Fruit fly (Drosophila melanogaster) whole organism, embryonic: ENCODE results near the gene CG13038.

ENCODE experiments used
- Adf1 ChIP-seq: fragments of 200-800 bp; sonication (Bioruptor generic); IDR thresholded peaks from 2 replicates; pipeline ENCODE4 v1.3.6; 2022; ENCODE audit warnings: missing biosample characterization, missing genetic modification characterization
- CG10274 ChIP-seq: fragments of 200-800 bp; sonication (Bioruptor generic); optimal IDR thresholded peaks from 3 replicates; lab custom pipeline; 2017; ENCODE audit warnings: missing biosample characterization, mild to moderate bottlenecking, missing genetic modification characterization
- CG11696 ChIP-seq: fragments of 200-800 bp; sonication (Bioruptor generic); IDR thresholded peaks from 2 replicates; pipeline ENCODE4 v1.3.6; 2022; ENCODE audit warnings: missing biosample characterization, missing genetic modification characterization
- CG12104 ChIP-seq: fragments of 200-800 bp; sonication (Bioruptor generic); optimal IDR thresholded peaks from 3 replicates; lab custom pipeline; 2016; ENCODE audit warnings: missing biosample characterization, missing genetic modification characterization
- CG12236 ChIP-seq: fragments of 200-800 bp; sonication (Bioruptor generic); optimal IDR thresholded peaks from 2 replicates; lab custom pipeline; 2016; ENCODE audit warnings: missing biosample characterization, missing genetic modification characterization
- CG14441 ChIP-seq: fragments of 200-800 bp; sonication (Bioruptor generic); IDR thresholded peaks from 2 replicates; pipeline ENCODE4 v1.3.6; 2022; ENCODE audit warnings: missing biosample characterization, missing genetic modification characterization
- CG14667 ChIP-seq: fragments of 200-800 bp; sonication (Bioruptor generic); IDR thresholded peaks from 2 replicates; pipeline ENCODE4 v1.3.6; 2022; ENCODE audit warnings: missing biosample characterization, missing genetic modification characterization
- CG15696 ChIP-seq: fragments of 200-800 bp; sonication (Bioruptor generic); optimal IDR thresholded peaks from 2 replicates; lab custom pipeline; 2019; ENCODE audit warnings: missing biosample characterization, mild to moderate bottlenecking, missing genetic modification characterization, moderate library complexity
- CG1602 ChIP-seq: fragments of 200-800 bp; sonication (Bioruptor generic); optimal IDR thresholded peaks from 3 replicates; lab custom pipeline; 2016; ENCODE audit warnings: missing biosample characterization, missing genetic modification characterization
- CG1647 ChIP-seq: fragments of 200-800 bp; sonication (Bioruptor generic); optimal IDR thresholded peaks from 3 replicates; lab custom pipeline; 2016; ENCODE audit warnings: missing biosample characterization, missing genetic modification characterization
- CG17802 ChIP-seq: fragments of 200-800 bp; sonication (Bioruptor generic); optimal IDR thresholded peaks from 2 replicates; lab custom pipeline; 2018; ENCODE audit warnings: missing biosample characterization, mild to moderate bottlenecking, missing genetic modification characterization, moderate library complexity
- CG18476 ChIP-seq: fragments of 200-800 bp; sonication (Bioruptor generic); optimal IDR thresholded peaks from 2 replicates; lab custom pipeline; 2016; ENCODE audit warnings: missing biosample characterization, mild to moderate bottlenecking, missing genetic modification characterization
- CG3065 ChIP-seq: fragments of 200-800 bp; sonication (Bioruptor generic); optimal IDR thresholded peaks from 2 replicates; lab custom pipeline; 2016; ENCODE audit warnings: missing biosample characterization, missing genetic modification characterization
- CG34422 ChIP-seq: fragments of 200-800 bp; sonication (Bioruptor generic); IDR thresholded peaks from 3 replicates; pipeline ENCODE4 v1.3.6; 2022; ENCODE audit warnings: missing biosample characterization, missing genetic modification characterization
- CG4282 ChIP-seq: fragments of 200-800 bp; sonication (Bioruptor generic); optimal IDR thresholded peaks from 2 replicates; lab custom pipeline; 2016; ENCODE audit warnings: missing biosample characterization, missing genetic modification characterization
- CG43689 ChIP-seq: fragments of 200-800 bp; sonication (Bioruptor generic); IDR thresholded peaks from 2 replicates; pipeline ENCODE4 v1.3.6; 2022; ENCODE audit warnings: missing biosample characterization, missing genetic modification characterization
- CG4424 ChIP-seq: fragments of 200-800 bp; sonication (Bioruptor generic); optimal IDR thresholded peaks from 3 replicates; lab custom pipeline; 2016; ENCODE audit warnings: missing biosample characterization, missing genetic modification characterization
- CG6175 ChIP-seq: fragments of 200-800 bp; sonication (Bioruptor generic); IDR thresholded peaks from 3 replicates; pipeline ENCODE4 v1.3.6; 2022; ENCODE audit warnings: missing biosample characterization, missing genetic modification characterization
- CG6813 ChIP-seq: fragments of 200-800 bp; sonication (Bioruptor generic); optimal IDR thresholded peaks from 2 replicates; lab custom pipeline; 2017; ENCODE audit warnings: missing biosample characterization, missing genetic modification characterization, mild to moderate bottlenecking, moderate library complexity, missing genetic modification reagents
- CG7745 ChIP-seq: fragments of 200-800 bp; sonication (Bioruptor generic); optimal IDR thresholded peaks from 2 replicates; lab custom pipeline; 2018; ENCODE audit warnings: missing biosample characterization, mild to moderate bottlenecking, missing genetic modification characterization, moderate library complexity
- CG9437 ChIP-seq: fragments of 200-800 bp; sonication (Bioruptor generic); optimal IDR thresholded peaks from 2 replicates; lab custom pipeline; 2018; ENCODE audit warnings: missing biosample characterization, mild to moderate bottlenecking, missing genetic modification characterization
- CG9817 ChIP-seq: fragments of 200-800 bp; sonication (Bioruptor generic); optimal IDR thresholded peaks from 2 replicates; lab custom pipeline; 2018; ENCODE audit warnings: missing biosample characterization, mild to moderate bottlenecking, missing genetic modification characterization, moderate library complexity
- D ChIP-seq, 2 experiments: fragments of 200-800 bp in 1 of 2; fragments of >200 bp in 1 of 2; sonication (Bioruptor generic) in 1 of 2; optimal IDR thresholded peaks; 2 replicates in 1 of 2; 3 replicates in 1 of 2; lab custom pipeline; 2017; ENCODE audit warnings: mild to moderate bottlenecking in 1 of 2, missing biosample characterization in 1 of 2, missing genetic modification characterization in 1 of 2, missing genetic modification reagents in 1 of 2
- Doc3 ChIP-seq: fragments of 200-800 bp; sonication (Bioruptor generic); IDR thresholded peaks from 3 replicates; pipeline ENCODE4 v1.3.6; 2022; ENCODE audit warnings: missing biosample characterization, missing genetic modification characterization; ENCODE audit not compliant: partially characterized antibody
- H15 ChIP-seq: fragments of 200-800 bp; sonication (Bioruptor generic); IDR thresholded peaks from 3 replicates; pipeline ENCODE4 v1.3.6; 2022; ENCODE audit warnings: missing biosample characterization, missing genetic modification characterization
- Hey ChIP-seq: fragments of 200-800 bp; sonication (Bioruptor generic); optimal IDR thresholded peaks from 3 replicates; lab custom pipeline; 2018; ENCODE audit warnings: missing biosample characterization, mild to moderate bottlenecking, missing genetic modification characterization
- HmgZ ChIP-seq: fragments of 200-800 bp; sonication (Bioruptor generic); optimal IDR thresholded peaks from 2 replicates; lab custom pipeline; 2018; ENCODE audit warnings: missing biosample characterization, mild to moderate bottlenecking, missing genetic modification characterization
- Hr39 ChIP-seq: fragments of >200 bp; optimal IDR thresholded peaks from 2 replicates; lab custom pipeline; 2017
- Myb ChIP-seq: fragments of 200-800 bp; sonication (Bioruptor generic); optimal IDR thresholded peaks from 2 replicates; lab custom pipeline; 2016; ENCODE audit warnings: missing biosample characterization, missing genetic modification characterization
- Nf-YC ChIP-seq: fragments of 200-800 bp; optimal IDR thresholded peaks from 3 replicates; lab custom pipeline; 2019; ENCODE audit warnings: missing biosample characterization, mild to moderate bottlenecking, missing genetic modification characterization, moderate library complexity
- NfI ChIP-seq: fragments of 200-800 bp; sonication (Bioruptor generic); optimal IDR thresholded peaks from 3 replicates; lab custom pipeline; 2018; ENCODE audit warnings: missing biosample characterization, mild to moderate bottlenecking, missing genetic modification characterization, moderate library complexity
- Pdp1 ChIP-seq, 2 experiments: fragments of 200-800 bp; sonication (Bioruptor generic); optimal IDR thresholded peaks; 3 replicates each; lab custom pipeline; 2016; ENCODE audit warnings: missing biosample characterization in 2 of 2, missing genetic modification characterization in 2 of 2, mild to moderate bottlenecking in 1 of 2, moderate library complexity in 1 of 2
- Ravus ChIP-seq: fragments of 200-800 bp; sonication (Bioruptor generic); IDR thresholded peaks from 2 replicates; pipeline ENCODE4 v1.3.6; 2022; ENCODE audit warnings: missing biosample characterization, missing genetic modification characterization
- YL-1 ChIP-seq: fragments of 200-800 bp; sonication (Bioruptor generic); optimal IDR thresholded peaks from 3 replicates; lab custom pipeline; 2017; ENCODE audit warnings: missing biosample characterization, mild to moderate bottlenecking, missing genetic modification characterization
- al ChIP-seq: fragments of 200-800 bp; sonication (Bioruptor generic); IDR thresholded peaks from 2 replicates; pipeline ENCODE4 v1.3.6; 2022; ENCODE audit warnings: missing biosample characterization, missing genetic modification characterization
- bowl ChIP-seq: fragments of 200-800 bp; sonication (Bioruptor generic); IDR thresholded peaks from 2 replicates; pipeline ENCODE4 v1.3.6; 2022; ENCODE audit warnings: missing biosample characterization, missing genetic modification characterization
- cas ChIP-seq: fragments of 200-800 bp; sonication (Bioruptor generic); IDR thresholded peaks from 2 replicates; pipeline ENCODE4 v1.3.6; 2022; ENCODE audit warnings: missing biosample characterization, missing genetic modification characterization
- chn ChIP-seq: fragments of 200-800 bp; sonication (Bioruptor generic); optimal IDR thresholded peaks from 2 replicates; lab custom pipeline; 2016; ENCODE audit warnings: missing biosample characterization, missing genetic modification characterization
- dpn ChIP-seq, 2 experiments: fragments of 200-800 bp; sonication (Bioruptor generic); optimal IDR thresholded peaks; 3 replicates each; lab custom pipeline; 2016; ENCODE audit warnings: missing biosample characterization in 2 of 2, missing genetic modification characterization in 2 of 2
- gcm ChIP-seq: fragments of 200-800 bp; sonication (Bioruptor generic); optimal IDR thresholded peaks from 2 replicates; lab custom pipeline; 2019; ENCODE audit warnings: missing biosample characterization, mild to moderate bottlenecking, missing genetic modification characterization, moderate library complexity
- insv ChIP-seq, 2 experiments: fragments of 200-800 bp; sonication (Bioruptor generic); optimal IDR thresholded peaks; 3 replicates each; lab custom pipeline; 2016 to 2018; ENCODE audit warnings: missing biosample characterization in 2 of 2, missing genetic modification characterization in 2 of 2
- jumu ChIP-seq: fragments of 200-800 bp; sonication (Bioruptor generic); optimal IDR thresholded peaks from 3 replicates; lab custom pipeline; 2016; ENCODE audit warnings: missing biosample characterization, missing genetic modification characterization
- lilli ChIP-seq: fragments of 200-800 bp; sonication (Bioruptor generic); optimal IDR thresholded peaks from 3 replicates; lab custom pipeline; 2016; ENCODE audit warnings: missing biosample characterization, missing genetic modification characterization
- maf-S ChIP-seq: fragments of 200-800 bp; sonication (Bioruptor generic); optimal IDR thresholded peaks from 2 replicates; lab custom pipeline; 2016; ENCODE audit warnings: missing biosample characterization, missing genetic modification characterization
- otp ChIP-seq: fragments of 200-800 bp; sonication (Bioruptor generic); IDR thresholded peaks from 3 replicates; pipeline ENCODE4, ENCODE4 v1.3.6; 2022; ENCODE audit warnings: missing biosample characterization, missing genetic modification characterization
- peb ChIP-seq: fragments of 200-800 bp; sonication (Bioruptor generic); IDR thresholded peaks from 2 replicates; pipeline ENCODE4 v1.3.6; 2022; ENCODE audit warnings: missing biosample characterization, missing genetic modification characterization
- pzg ChIP-seq: fragments of 200-800 bp; sonication (Bioruptor generic); optimal IDR thresholded peaks from 3 replicates; lab custom pipeline; 2018; ENCODE audit warnings: missing biosample characterization, mild to moderate bottlenecking, missing genetic modification characterization, moderate library complexity
- rib ChIP-seq: fragments of 200-800 bp; sonication (Bioruptor generic); IDR thresholded peaks from 2 replicates; pipeline ENCODE4 v1.3.6; 2022; ENCODE audit warnings: missing biosample characterization, missing genetic modification characterization
- tup ChIP-seq: fragments of 200-800 bp; sonication (Bioruptor generic); optimal IDR thresholded peaks from 2 replicates; lab custom pipeline; 2016; ENCODE audit warnings: missing biosample characterization, mild to moderate bottlenecking, missing genetic modification characterization, moderate library complexity
- zfh2 ChIP-seq: fragments of 200-800 bp; sonication (Bioruptor generic); optimal IDR thresholded peaks from 2 replicates; lab custom pipeline; 2016; ENCODE audit warnings: missing biosample characterization, missing genetic modification characterization

The CG13038 gene

dm6 chr3L:16328207-16328891, 656 bp upstream of the CG13038 start, which contains the start of gene CG13058 (continued):
- TF ChIP-seq CG14441 (0 out of 2 replicates have a peak, but pooled peaks have one; percentile 41), CG3065 (no peak), chn (GFP tag; lab: Kevin White, UChicago) (peak; percentile 46), CG1647 (GFP tag; lab: Kevin White, UChicago) (peak; percentile 44), CG7745 (tag; lab: Kevin White, UChicago) (no peak), CG15696 (tag; lab: Kevin White, UChicago) (no peak), CG6175 (no peak), pzg (GFP tag; lab: Kevin White, UChicago) (no peak), CG6813 (GFP tag; lab: Kevin White, UChicago) (no peak), Nf-YC (no peak), CG9437 (GFP tag; lab: Kevin White, UChicago) (peak; percentile 50), CG1602 (GFP tag; lab: Kevin White, UChicago) (peak; percentile 41), zfh2 (peak; percentile 42), H15 (GFP tag; lab: Robert Waterston, UW) (no peak), CG18476 (GFP tag; lab: Kevin White, UChicago) (peak; percentile 14), maf-S (GFP tag; lab: Kevin White, UChicago) (peak; percentile 16), dpn (GFP tag; optimal IDR thresholded peaks at IDR 0.05; lab: Kevin White, UChicago) (peak in 1 of 2 experiments; percentile 48), Pdp1 (GFP tag; optimal IDR thresholded peaks at IDR 0.05; lab: Kevin White, UChicago) (no peak), YL-1 (GFP tag; lab: Kevin White, UChicago) (no peak), rib (no peak), insv (GFP tag; optimal IDR thresholded peaks at IDR 0.05; lab: Kevin White, UChicago) (no peak), Adf1 (GFP tag; lab: Robert Waterston, UW) (peak; percentile 46), CG12104 (no peak), gcm (GFP tag; lab: Kevin White, UChicago) (no peak), Doc3 (GFP tag; lab: Robert Waterston, UW) (no peak), Myb (peak; percentile 16), peb (GFP tag; lab: Robert Waterston, UW) (no peak), CG10274 (GFP tag; lab: Kevin White, UChicago) (peak; percentile 5), Hey (tag; lab: Kevin White, UChicago) (no peak), CG9817 (tag; lab: Kevin White, UChicago) (peak; percentile 71), CG14667 (GFP tag; lab: Robert Waterston, UW) (0 out of 2 replicates have a peak, but pooled peaks have one; percentile 22), D (optimal IDR thresholded peaks at IDR 0.05; lab: Kevin White, UChicago) (no peak), D (GFP tag; optimal IDR thresholded peaks at IDR 0.05; lab: Kevin White, UChicago) (no peak), CG34422 (0 out of 3 replicates have a peak, but pooled peaks have one; percentile 10), tup (GFP tag; lab: Kevin White, UChicago) (no peak), al (GFP tag; lab: Robert Waterston, UW) (0 out of 2 replicates have a peak, but pooled peaks have one; percentile 23), CG4424 (GFP tag; lab: Kevin White, UChicago) (peak; percentile 22), NfI (GFP tag; lab: Kevin White, UChicago) (peak; percentile 67), jumu (GFP tag; lab: Kevin White, UChicago) (no peak), cas (no peak), CG12236 (GFP tag; lab: Kevin White, UChicago) (no peak), CG43689 (GFP tag; lab: Robert Waterston, UW) (peak; percentile 52; the same call in 1 of the 2 replicates), CG11696 (GFP tag; lab: Robert Waterston, UW) (no peak), otp (GFP tag; lab: Robert Waterston, UW) (peak; percentile 71), CG17802 (tag; lab: Kevin White, UChicago) (no peak), Hr39 (lab: Kevin White, UChicago) (no peak), HmgZ (tag; lab: Kevin White, UChicago) (peak; percentile 65), CG4282 (GFP tag; lab: Kevin White, UChicago) (no peak), Ravus (GFP tag; lab: Robert Waterston, UW) (no peak; the same call in 1 of the 2 replicates), lilli (peak; percentile 68), bowl (GFP tag; lab: Robert Waterston, UW) (peak; percentile 77)
